Fruit fly (Drosophila melanogaster) whole organism, embryonic: Measurements from ENCODE around the gene CG12171.

ENCODE experiments used
- B-H2 ChIP-seq: fragments of 200-800 bp; sonication (Bioruptor generic); optimal IDR thresholded peaks from 2 replicates; lab custom pipeline; 2018; ENCODE audit warnings: missing biosample characterization, mild to moderate bottlenecking, missing genetic modification characterization
- Bteb2 ChIP-seq: fragments of 200-800 bp; sonication (Bioruptor generic); optimal IDR thresholded peaks from 2 replicates; lab custom pipeline; 2016; ENCODE audit warnings: missing biosample characterization, missing genetic modification characterization
- CG13775 ChIP-seq: fragments of 200-800 bp; sonication (Bioruptor generic); optimal IDR thresholded peaks from 3 replicates; lab custom pipeline; 2017; ENCODE audit warnings: missing biosample characterization, mild to moderate bottlenecking, missing genetic modification characterization
- CG14710 ChIP-seq: fragments of 200-800 bp; sonication (Bioruptor generic); optimal IDR thresholded peaks from 3 replicates; lab custom pipeline; 2019; ENCODE audit warnings: missing biosample characterization, mild to moderate bottlenecking, missing genetic modification characterization, moderate library complexity
- CG14965 ChIP-seq: fragments of 200-800 bp; sonication (Bioruptor generic); optimal IDR thresholded peaks from 2 replicates; lab custom pipeline; 2016; ENCODE audit warnings: missing biosample characterization, missing genetic modification characterization, borderline replicate concordance
- CG15601 ChIP-seq: fragments of 200-800 bp; sonication (Bioruptor generic); optimal IDR thresholded peaks from 3 replicates; lab custom pipeline; 2019; ENCODE audit warnings: missing biosample characterization, mild to moderate bottlenecking, missing genetic modification characterization, moderate library complexity
- CG16815 ChIP-seq: fragments of 200-800 bp; sonication (Bioruptor generic); optimal IDR thresholded peaks from 3 replicates; lab custom pipeline; 2017; ENCODE audit warnings: missing biosample characterization, mild to moderate bottlenecking, missing genetic modification characterization
- CG18476 ChIP-seq: fragments of 200-800 bp; sonication (Bioruptor generic); optimal IDR thresholded peaks from 2 replicates; lab custom pipeline; 2016; ENCODE audit warnings: missing biosample characterization, mild to moderate bottlenecking, missing genetic modification characterization
- CG30403 ChIP-seq: fragments of 200-800 bp; sonication (Bioruptor generic); optimal IDR thresholded peaks from 3 replicates; lab custom pipeline; 2016; ENCODE audit warnings: missing biosample characterization, missing genetic modification characterization
- CG32767 ChIP-seq: fragments of 200-800 bp; sonication (Bioruptor generic); IDR thresholded peaks from 2 replicates; pipeline ENCODE4 v1.3.6; 2022; ENCODE audit warnings: missing biosample characterization, missing genetic modification characterization
- CG3995 ChIP-seq: fragments of 200-800 bp; sonication (Bioruptor generic); optimal IDR thresholded peaks from 3 replicates; lab custom pipeline; 2016; ENCODE audit warnings: missing biosample characterization, missing genetic modification characterization
- CG4282 ChIP-seq: fragments of 200-800 bp; sonication (Bioruptor generic); optimal IDR thresholded peaks from 2 replicates; lab custom pipeline; 2016; ENCODE audit warnings: missing biosample characterization, missing genetic modification characterization
- CG4404 ChIP-seq: fragments of 200-800 bp; sonication (Bioruptor generic); IDR thresholded peaks from 2 replicates; pipeline ENCODE4 v1.3.6; 2022; ENCODE audit warnings: missing biosample characterization, missing genetic modification characterization
- CG4424 ChIP-seq: fragments of 200-800 bp; sonication (Bioruptor generic); optimal IDR thresholded peaks from 3 replicates; lab custom pipeline; 2016; ENCODE audit warnings: missing biosample characterization, missing genetic modification characterization
- CG6765 ChIP-seq: fragments of 200-800 bp; sonication (Bioruptor generic); optimal IDR thresholded peaks from 3 replicates; lab custom pipeline; 2017; ENCODE audit warnings: missing biosample characterization, mild to moderate bottlenecking, missing genetic modification characterization
- CG8765 ChIP-seq: fragments of 200-800 bp; sonication (Bioruptor generic); IDR thresholded peaks from 2 replicates; pipeline ENCODE4 v1.3.6; 2022; ENCODE audit warnings: missing biosample characterization, missing genetic modification characterization
- CoRest ChIP-seq: fragments of 200-800 bp; sonication (Bioruptor generic); optimal IDR thresholded peaks from 3 replicates; lab custom pipeline; 2018; ENCODE audit warnings: missing biosample characterization, mild to moderate bottlenecking, missing genetic modification characterization, moderate library complexity
- CrebB ChIP-seq: fragments of 200-800 bp; sonication (Bioruptor generic); optimal IDR thresholded peaks from 3 replicates; lab custom pipeline; 2018; ENCODE audit warnings: missing biosample characterization, mild to moderate bottlenecking, missing genetic modification characterization
- Dbx ChIP-seq: fragments of 200-800 bp; sonication (Bioruptor generic); IDR thresholded peaks from 3 replicates; pipeline ENCODE4 v1.3.6; 2022; ENCODE audit warnings: missing biosample characterization, missing genetic modification characterization
- Fer1 ChIP-seq: fragments of 200-800 bp; sonication (Bioruptor generic); optimal IDR thresholded peaks from 2 replicates; lab custom pipeline; 2017; ENCODE audit warnings: missing biosample characterization, mild to moderate bottlenecking, missing genetic modification characterization
- HHEX ChIP-seq: fragments of 200-800 bp; sonication (Bioruptor generic); optimal IDR thresholded peaks from 3 replicates; lab custom pipeline; 2017; ENCODE audit warnings: missing biosample characterization, mild to moderate bottlenecking, missing genetic modification characterization, missing genetic modification reagents
- Hmr ChIP-seq: fragments of 200-800 bp; sonication (Bioruptor generic); optimal IDR thresholded peaks from 3 replicates; lab custom pipeline; 2017; ENCODE audit warnings: mild to moderate bottlenecking, missing biosample characterization, missing genetic modification reagents, missing genetic modification characterization
- Mad ChIP-seq: fragments of 200-800 bp; sonication (Bioruptor generic); optimal IDR thresholded peaks from 2 replicates; lab custom pipeline; 2016; ENCODE audit warnings: missing biosample characterization, missing genetic modification characterization
- Med ChIP-seq: fragments of 200-800 bp; sonication (Bioruptor generic); peaks from one replicate; lab custom pipeline; 2016; ENCODE audit warnings: missing biosample characterization, missing genetic modification characterization, mild to moderate bottlenecking, inconsistent platforms, moderate library complexity
- PHDP ChIP-seq: fragments of 200-800 bp; sonication (Bioruptor generic); optimal IDR thresholded peaks from 3 replicates; lab custom pipeline; 2018; ENCODE audit warnings: missing biosample characterization, mild to moderate bottlenecking, missing genetic modification characterization, moderate library complexity
- Usf ChIP-seq: fragments of 200-800 bp; sonication (Bioruptor generic); optimal IDR thresholded peaks from 2 replicates; lab custom pipeline; 2017; ENCODE audit warnings: missing genotype, missing biosample characterization, missing genetic modification characterization
- Xbp1 ChIP-seq: fragments of 200-800 bp; sonication (Bioruptor generic); optimal IDR thresholded peaks from 3 replicates; lab custom pipeline; 2016; ENCODE audit warnings: missing biosample characterization, mild to moderate bottlenecking, missing genetic modification characterization
- bbx ChIP-seq: fragments of 200-800 bp; sonication (Bioruptor generic); IDR thresholded peaks from 2 replicates; pipeline ENCODE4 v1.3.6; 2022; ENCODE audit warnings: missing biosample characterization, missing genetic modification characterization; ENCODE audit not compliant: partially characterized antibody
- chinmo ChIP-seq: fragments of 200-800 bp; sonication (Bioruptor generic); IDR thresholded peaks from 4 replicates; pipeline ENCODE4 v1.3.6; 2022; ENCODE audit warnings: missing biosample characterization, missing genetic modification characterization; ENCODE audit not compliant: partially characterized antibody
- corto ChIP-seq: fragments of 200-800 bp; sonication (Bioruptor generic); optimal IDR thresholded peaks from 2 replicates; lab custom pipeline; 2016; ENCODE audit warnings: missing biosample characterization, mild to moderate bottlenecking, missing genetic modification characterization, moderate library complexity
- crol ChIP-seq: fragments of 200-800 bp; sonication (Bioruptor generic); IDR thresholded peaks from 2 replicates; pipeline ENCODE4 v1.3.6; 2022; ENCODE audit warnings: missing biosample characterization, missing genetic modification characterization
- dimm ChIP-seq: fragments of 200-800 bp; sonication (Bioruptor generic); IDR thresholded peaks from 2 replicates; pipeline ENCODE4 v1.3.6; 2022; ENCODE audit warnings: missing biosample characterization, missing genetic modification characterization
- exex ChIP-seq: fragments of 200-800 bp; sonication (Bioruptor generic); optimal IDR thresholded peaks from 4 replicates; lab custom pipeline; 2018; ENCODE audit warnings: missing biosample characterization, mild to moderate bottlenecking, missing genetic modification characterization, moderate library complexity
- gcm2 ChIP-seq: fragments of 200-800 bp; sonication (Bioruptor generic); optimal IDR thresholded peaks from 2 replicates; lab custom pipeline; 2016; ENCODE audit warnings: missing biosample characterization, missing genetic modification characterization
- gt ChIP-seq: fragments of 200-800 bp; sonication (Bioruptor generic); IDR thresholded peaks from 2 replicates; pipeline ENCODE4 v1.3.6; 2022; ENCODE audit warnings: missing biosample characterization, missing genetic modification characterization
- hkb ChIP-seq, 2 experiments: fragments of 200-800 bp in 1 of 2; fragments of >200 bp in 1 of 2; sonication (Bioruptor generic) in 1 of 2; IDR thresholded peaks in 1 of 2; optimal IDR thresholded peaks in 1 of 2; 2 replicates each; pipeline versions ENCODE4 v1.3.6 to Lab custom; 2017 to 2022; ENCODE audit warnings: missing biosample characterization in 1 of 2, missing genetic modification characterization in 1 of 2
- jing ChIP-seq: fragments of 200-800 bp; sonication (Bioruptor generic); optimal IDR thresholded peaks from 2 replicates; lab custom pipeline; 2018; ENCODE audit warnings: missing biosample characterization, mild to moderate bottlenecking, missing genetic modification characterization
- lbe ChIP-seq: fragments of 200-800 bp; sonication (Bioruptor generic); optimal IDR thresholded peaks from 2 replicates; lab custom pipeline; 2016; ENCODE audit warnings: missing biosample characterization, mild to moderate bottlenecking, missing genetic modification characterization
- lmd ChIP-seq: fragments of 200-800 bp; sonication (Bioruptor generic); IDR thresholded peaks from 2 replicates; pipeline ENCODE4 v1.3.6; 2022; ENCODE audit warnings: missing biosample characterization, missing genetic modification characterization
- lola ChIP-seq, 3 experiments: fragments of >200 bp in 2 of 3; fragments of 200-800 bp in 1 of 3; sonication (Bioruptor generic) in 1 of 3; optimal IDR thresholded peaks; 2 replicates each; lab custom pipeline; 2017 to 2019; ENCODE audit warnings: missing biosample characterization in 3 of 3, missing genetic modification characterization in 3 of 3, mild to moderate bottlenecking in 1 of 3, moderate library complexity in 1 of 3
- nau ChIP-seq: fragments of 200-800 bp; sonication (Bioruptor generic); optimal IDR thresholded peaks from 3 replicates; lab custom pipeline; 2017; ENCODE audit warnings: missing biosample characterization, mild to moderate bottlenecking, missing genetic modification characterization, missing genetic modification reagents
- org-1 ChIP-seq: fragments of 200-800 bp; sonication (Bioruptor generic); optimal IDR thresholded peaks from 2 replicates; lab custom pipeline; 2017; ENCODE audit warnings: missing biosample characterization, missing genetic modification characterization
- p53 ChIP-seq: fragments of 200-800 bp; sonication (Bioruptor generic); optimal IDR thresholded peaks from 2 replicates; lab custom pipeline; 2016; ENCODE audit warnings: missing biosample characterization, missing genetic modification characterization
- peb ChIP-seq: fragments of 200-800 bp; sonication (Bioruptor generic); IDR thresholded peaks from 2 replicates; pipeline ENCODE4 v1.3.6; 2022; ENCODE audit warnings: missing biosample characterization, missing genetic modification characterization
- pho ChIP-seq: fragments of 200-800 bp; sonication (Bioruptor generic); optimal IDR thresholded peaks from 2 replicates; lab custom pipeline; 2016; ENCODE audit warnings: missing biosample characterization, missing genetic modification characterization
- rib ChIP-seq: fragments of 200-800 bp; sonication (Bioruptor generic); IDR thresholded peaks from 2 replicates; pipeline ENCODE4 v1.3.6; 2022; ENCODE audit warnings: missing biosample characterization, missing genetic modification characterization
- slou ChIP-seq: fragments of 200-800 bp; sonication (Bioruptor generic); optimal IDR thresholded peaks from 3 replicates; lab custom pipeline; 2016; ENCODE audit warnings: missing biosample characterization, missing genetic modification characterization
- ttk ChIP-seq: fragments of 200-800 bp; sonication (Bioruptor generic); IDR thresholded peaks from 2 replicates; pipeline ENCODE4 v2.1.2; 2022; ENCODE audit warnings: missing biosample characterization, missing genetic modification characterization
- wor ChIP-seq: fragments of 200-800 bp; sonication (Bioruptor generic); IDR thresholded peaks from 2 replicates; pipeline ENCODE4 v1.3.6; 2022; ENCODE audit warnings: missing biosample characterization, missing genetic modification characterization
- zf30C ChIP-seq: fragments of 200-800 bp; sonication (Bioruptor generic); optimal IDR thresholded peaks from 3 replicates; lab custom pipeline; 2018; ENCODE audit warnings: missing biosample characterization, mild to moderate bottlenecking, missing genetic modification characterization

Gene CG12171

DNA sequence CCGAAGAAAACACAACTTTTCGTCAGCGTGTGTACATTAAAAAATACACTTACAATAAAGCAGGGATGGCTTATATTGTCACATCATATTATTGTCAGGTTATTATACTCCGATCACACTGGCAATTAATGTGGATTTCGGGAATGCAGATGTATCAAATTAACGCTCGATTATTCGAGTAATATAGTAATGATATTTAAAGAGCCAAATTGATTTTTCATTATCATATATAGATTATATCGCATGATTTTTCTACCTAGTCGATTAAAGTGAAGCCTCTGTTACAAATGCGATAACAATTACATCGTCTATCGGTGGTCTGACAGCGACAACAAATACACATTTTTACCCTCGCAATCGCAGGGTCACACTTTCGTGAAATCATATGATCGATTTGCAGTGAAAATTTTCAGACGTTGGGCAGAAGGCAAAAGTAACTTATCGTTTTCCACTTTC lies 42.0 kb upstream of the CG12171 start, which contains the start of the genes noi and Vha26 (continued):
- TF ChIP-seq lmd (GFP tag; lab: Robert Waterston, UW) = no peak
- no peak for TF ChIP-seq crol (GFP tag; lab: Robert Waterston, UW)
- TF ChIP-seq jing (GFP tag; lab: Kevin White, UChicago) = no peak
- peak; percentile 40; the same call in 1 of the 2 replicates for TF ChIP-seq CG32767 (GFP tag; lab: Robert Waterston, UW)
- peak in 2 of 3 experiments; percentile 45 to 100 for TF ChIP-seq lola (GFP tag; optimal IDR thresholded peaks at IDR 0.05; lab: Kevin White, UChicago)
- no peak for TF ChIP-seq exex (tag; lab: Kevin White, UChicago)
- TF ChIP-seq CG16815 (GFP tag; lab: Kevin White, UChicago) = no peak
- peak; percentile 10 for TF ChIP-seq slou
- no peak for TF ChIP-seq CG4282 (GFP tag; lab: Kevin White, UChicago)
- peak; percentile 58 for TF ChIP-seq CG18476 (GFP tag; lab: Kevin White, UChicago)
- TF ChIP-seq Xbp1 (GFP tag; lab: Kevin White, UChicago) = peak; percentile 38
- 0 out of 3 replicates have a peak, but pooled peaks have one; percentile 19 for TF ChIP-seq Dbx
- no peak for TF ChIP-seq gt (GFP tag; lab: Robert Waterston, UW)
- TF ChIP-seq CG13775 = peak; percentile 49
- no peak for TF ChIP-seq CrebB (tag; lab: Kevin White, UChicago)
- TF ChIP-seq Usf (GFP tag; lab: Kevin White, UChicago) = no peak
- TF ChIP-seq zf30C (GFP tag; lab: Kevin White, UChicago) = peak; percentile 54
- no peak for TF ChIP-seq org-1 (GFP tag; lab: Kevin White, UChicago)
- TF ChIP-seq lbe (GFP tag; lab: Kevin White, UChicago) = no peak
- no peak for TF ChIP-seq PHDP (tag; lab: Kevin White, UChicago)
- no peak for TF ChIP-seq Hmr
- TF ChIP-seq CG4404 (GFP tag; lab: Robert Waterston, UW) = no peak
- TF ChIP-seq CG14965 (GFP tag; lab: Kevin White, UChicago) = no peak
- TF ChIP-seq corto (GFP tag; lab: Kevin White, UChicago) = no peak
- TF ChIP-seq CG3995 (GFP tag; lab: Kevin White, UChicago) = peak; percentile 85
- TF ChIP-seq CG30403 (GFP tag; lab: Kevin White, UChicago) = peak; percentile 23
- peak; percentile 1 for TF ChIP-seq Fer1 (GFP tag; lab: Kevin White, UChicago)
- no peak for TF ChIP-seq dimm (GFP tag; lab: Robert Waterston, UW)
- no peak for TF ChIP-seq CG6765 (GFP tag; lab: Kevin White, UChicago)
- TF ChIP-seq HHEX (GFP tag; lab: Kevin White, UChicago) = no peak
- peak; percentile 91 for TF ChIP-seq Med
- TF ChIP-seq ttk = no peak
- TF ChIP-seq pho (GFP tag; lab: Kevin White, UChicago) = peak; percentile 26
- no peak for TF ChIP-seq CoRest
- no peak for TF ChIP-seq wor (GFP tag; lab: Robert Waterston, UW)
- TF ChIP-seq p53 (GFP tag; lab: Kevin White, UChicago) = no peak
- peak; percentile 54 for TF ChIP-seq bbx (GFP tag; lab: Robert Waterston, UW)
- peak; percentile 68 for TF ChIP-seq CG15601 (tag; lab: Kevin White, UChicago)
- 0 out of 4 replicates have a peak, but pooled peaks have one; percentile 60 for TF ChIP-seq chinmo (GFP tag; lab: Robert Waterston, UW)
- TF ChIP-seq gcm2 = no peak
- no peak for TF ChIP-seq B-H2 (GFP tag; lab: Kevin White, UChicago)
- peak; percentile 13 for TF ChIP-seq Mad (GFP tag; lab: Kevin White, UChicago)
- 0 out of 2 replicates have a peak, but pooled peaks have one; percentile 25 for TF ChIP-seq CG8765 (GFP tag; lab: Robert Waterston, UW)
- no peak for TF ChIP-seq hkb (optimal IDR thresholded peaks at IDR 0.05; lab: Kevin White, UChicago)
- no peak for TF ChIP-seq hkb (GFP tag; IDR thresholded peaks at IDR 0.05; lab: Robert Waterston, UW)
- no peak for TF ChIP-seq Bteb2
- peak; percentile 99 for TF ChIP-seq CG14710
- no peak for TF ChIP-seq nau (GFP tag; lab: Kevin White, UChicago)
- no peak for TF ChIP-seq peb (GFP tag; lab: Robert Waterston, UW)
- TF ChIP-seq rib (GFP tag; lab: Robert Waterston, UW) = no peak
- TF ChIP-seq CG4424 (GFP tag; lab: Kevin White, UChicago) = peak; percentile 3
